Worm (Caenorhabditis elegans) whole organism, L1 larva: ENCODE measurements around the gene Y39B6A.41.
"Not testable (repeated sequence)": the region's sequence is repeated elsewhere in the genome, so short reads cannot be mapped to it uniquely, and the experiment has no call there.

Experiments
- C16A3.4 ChIP-seq: fragments of 150-350 bp; optimal IDR thresholded peaks from 2 replicates; lab custom pipeline; 2014; ENCODE audit warnings: missing biosample characterization, missing genetic modification characterization
- C34B4.2 ChIP-seq: sonication (generic microtip); optimal IDR thresholded peaks from 2 replicates; lab custom pipeline; 2017; ENCODE audit warnings: mild to moderate bottlenecking, missing genetic modification characterization, missing compliant biosample characterization
- Y116A8C.19 ChIP-seq: sonication (generic microtip); optimal IDR thresholded peaks from 2 replicates; lab custom pipeline; 2016; ENCODE audit warnings: missing compliant biosample characterization, missing genetic modification characterization, borderline replicate concordance
- alr-1 ChIP-seq: fragments of 200-800 bp; sonication (Bioruptor generic); optimal IDR thresholded peaks from 2 replicates; lab custom pipeline; 2018; ENCODE audit warnings: borderline replicate concordance, mild to moderate bottlenecking, missing genetic modification characterization, missing compliant biosample characterization
- aly-2 ChIP-seq: fragments of 150-350 bp; optimal IDR thresholded peaks from 2 replicates; lab custom pipeline; 2014; ENCODE audit warnings: missing biosample characterization, missing genetic modification characterization
- blmp-1 ChIP-seq: fragments of 150-350 bp; optimal IDR thresholded peaks from 2 replicates; lab custom pipeline; 2014; ENCODE audit warnings: missing biosample characterization, missing genetic modification characterization
- ceh-63 ChIP-seq: fragments of 200-800 bp; sonication (Bioruptor generic); optimal IDR thresholded peaks from 2 replicates; lab custom pipeline; 2018; ENCODE audit warnings: mild to moderate bottlenecking, missing genetic modification characterization, missing compliant biosample characterization
- ceh-88 ChIP-seq: fragments of 200-800 bp; sonication (Bioruptor generic); IDR thresholded peaks from 2 replicates; pipeline ENCODE4 v1.3.6; 2022; ENCODE audit warnings: missing genetic modification characterization, missing compliant biosample characterization
- dsc-1 ChIP-seq: sonication (generic microtip); optimal IDR thresholded peaks from 2 replicates; lab custom pipeline; 2016; ENCODE audit warnings: mild to moderate bottlenecking, missing genetic modification characterization, missing compliant biosample characterization
- efl-1 ChIP-seq, 4 experiments: fragments of 150-350 bp; optimal IDR thresholded peaks in 3 of 4; peaks in 1 of 4; 1 replicate in 1 of 4; 2 replicates in 3 of 4; lab custom pipeline; 2014; ENCODE audit warnings: missing biosample characterization in 2 of 4, missing genetic modification characterization in 2 of 4, missing genetic modification reagents in 2 of 4
- efl-3 ChIP-seq: fragments of 200-800 bp; sonication (Bioruptor generic); optimal IDR thresholded peaks from 2 replicates; lab custom pipeline; 2018; ENCODE audit warnings: mild to moderate bottlenecking, missing genetic modification characterization, missing compliant biosample characterization
- fkh-10 ChIP-seq: sonication (generic microtip); optimal IDR thresholded peaks from 2 replicates; lab custom pipeline; 2017; ENCODE audit warnings: missing biosample characterization, missing genetic modification reagents, missing genetic modification characterization
- fkh-4 ChIP-seq: sonication (generic microtip); optimal IDR thresholded peaks from 2 replicates; lab custom pipeline; 2016; ENCODE audit warnings: missing compliant biosample characterization, missing genetic modification characterization, borderline replicate concordance
- fos-1 ChIP-seq: fragments of 150-350 bp; optimal IDR thresholded peaks from 2 replicates; lab custom pipeline; 2014; ENCODE audit warnings: missing biosample characterization, missing genetic modification characterization
- hlh-17 ChIP-seq: fragments of 200-800 bp; sonication (Bioruptor generic); optimal IDR thresholded peaks from 2 replicates; lab custom pipeline; 2018; ENCODE audit warnings: missing genetic modification characterization, mild to moderate bottlenecking, missing compliant biosample characterization, moderate library complexity, borderline replicate concordance
- hlh-4 ChIP-seq: sonication (generic microtip); optimal IDR thresholded peaks from 2 replicates; lab custom pipeline; 2016; ENCODE audit warnings: mild to moderate bottlenecking, missing genetic modification characterization, missing compliant biosample characterization
- jun-1 ChIP-seq: fragments of 150-350 bp; optimal IDR thresholded peaks from 2 replicates; lab custom pipeline; 2014; ENCODE audit warnings: missing biosample characterization, missing genetic modification reagents, missing genetic modification characterization
- lin-13 ChIP-seq: fragments of 150-350 bp; optimal IDR thresholded peaks from 2 replicates; lab custom pipeline; 2014; ENCODE audit warnings: missing biosample characterization, missing genetic modification reagents, missing genetic modification characterization
- lin-15B ChIP-seq: fragments of 150-350 bp; sonication (generic microtip); optimal IDR thresholded peaks from 3 replicates; lab custom pipeline; 2014; ENCODE audit warnings: missing biosample characterization, missing genetic modification characterization
- lin-35 ChIP-seq, 2 experiments: fragments of 150-350 bp; optimal IDR thresholded peaks; 2 replicates each; lab custom pipeline; 2014; ENCODE audit warnings: missing biosample characterization in 2 of 2, missing genetic modification characterization in 2 of 2, missing genetic modification reagents in 2 of 2
- lir-3 ChIP-seq: sonication (generic microtip); optimal IDR thresholded peaks from 2 replicates; lab custom pipeline; 2016; ENCODE audit warnings: mild to moderate bottlenecking, missing genetic modification characterization, moderate library complexity, missing compliant biosample characterization; ENCODE audit not compliant: poor library complexity
- nhr-12 ChIP-seq: sonication (generic microtip); optimal IDR thresholded peaks from 2 replicates; lab custom pipeline; 2017; ENCODE audit warnings: missing biosample characterization, missing genetic modification characterization
- nhr-71 ChIP-seq: sonication (generic microtip); optimal IDR thresholded peaks from 2 replicates; lab custom pipeline; 2016; ENCODE audit warnings: mild to moderate bottlenecking, missing genetic modification characterization, moderate library complexity, missing compliant biosample characterization
- pax-3 ChIP-seq: fragments of 200-800 bp; sonication (Bioruptor generic); optimal IDR thresholded peaks from 2 replicates; lab custom pipeline; 2018; ENCODE audit warnings: mild to moderate bottlenecking, missing genetic modification characterization, moderate library complexity, missing compliant biosample characterization
- rnt-1 ChIP-seq: sonication (generic microtip); optimal IDR thresholded peaks from 2 replicates; lab custom pipeline; 2016; ENCODE audit warnings: mild to moderate bottlenecking, missing genetic modification characterization, moderate library complexity, missing compliant biosample characterization
- skn-1 ChIP-seq: fragments of 150-350 bp; optimal IDR thresholded peaks from 2 replicates; lab custom pipeline; 2014; ENCODE audit warnings: missing biosample characterization, missing genetic modification characterization
- swsn-7 ChIP-seq: sonication (generic microtip); optimal IDR thresholded peaks from 2 replicates; lab custom pipeline; 2016; ENCODE audit warnings: missing genetic modification characterization, missing compliant biosample characterization
- unc-86 ChIP-seq: sonication (generic microtip); optimal IDR thresholded peaks from 2 replicates; lab custom pipeline; 2016; ENCODE audit warnings: missing genetic modification characterization, missing compliant biosample characterization
- unc-98 ChIP-seq: fragments of 200-800 bp; sonication (Bioruptor generic); IDR thresholded peaks from 2 replicates; pipeline ENCODE4 v1.3.6; 2022; ENCODE audit warnings: missing genetic modification characterization, missing compliant biosample characterization
- zag-1 ChIP-seq: fragments of 150-350 bp; optimal IDR thresholded peaks from 2 replicates; lab custom pipeline; 2014; ENCODE audit warnings: missing biosample characterization, missing genetic modification characterization
- zip-4 ChIP-seq: fragments of 200-800 bp; sonication (Bioruptor generic); optimal IDR thresholded peaks from 2 replicates; lab custom pipeline; 2018; ENCODE audit warnings: mild to moderate bottlenecking, missing genetic modification characterization, moderate library complexity, missing compliant biosample characterization
- ztf-4 ChIP-seq: fragments of 150-350 bp; optimal IDR thresholded peaks from 2 replicates; lab custom pipeline; 2014; ENCODE audit warnings: missing biosample characterization, missing genetic modification characterization

Gene Y39B6A.41

DNA sequence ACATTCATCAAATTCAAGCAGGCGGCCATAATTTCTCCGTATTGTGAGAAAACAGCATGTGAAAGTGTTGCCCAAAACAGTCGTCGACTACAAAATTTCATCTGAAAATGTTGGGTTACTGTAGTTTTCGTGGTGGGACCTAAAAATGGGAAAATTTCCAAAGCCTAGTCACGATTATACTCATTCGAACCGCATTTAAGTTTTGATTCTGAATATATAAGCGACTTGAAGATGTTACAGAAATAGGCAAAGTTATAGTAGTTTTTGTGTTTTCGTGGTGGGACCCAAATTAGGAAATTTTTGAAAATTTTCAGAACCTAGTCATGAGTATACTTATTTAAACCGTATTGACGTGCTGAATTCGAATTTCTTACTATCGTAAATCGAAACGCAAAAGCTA is at the start of gene Y39B6A.41:
TSS of gene Y39B6A.41 (minus strand) at position 101 of the 400 bp plus-strand sequence.
- TF ChIP-seq lin-15B = no peak
- no peak for TF ChIP-seq hlh-17 (GFP tag; lab: Kevin White, UChicago)
- no peak for TF ChIP-seq Y116A8C.19 (tag; lab: Kevin White, UChicago)
- no peak for TF ChIP-seq lin-13 (GFP tag; lab: Kevin White, UChicago)
- no peak for TF ChIP-seq zag-1
- TF ChIP-seq jun-1 = no peak
- no peak for TF ChIP-seq C34B4.2 (tag; lab: Kevin White, UChicago)
- TF ChIP-seq swsn-7 = no peak
- no peak for TF ChIP-seq pax-3 (tag; lab: Kevin White, UChicago)
- TF ChIP-seq C16A3.4 = no peak
- TF ChIP-seq efl-3 (GFP tag; lab: Kevin White, UChicago) = no peak
- no peak for TF ChIP-seq fkh-4
- no peak for TF ChIP-seq skn-1 (tag; lab: Kevin White, UChicago)
- no peak for TF ChIP-seq aly-2 (tag; lab: Kevin White, UChicago)
- TF ChIP-seq, all 84 proteins: peak for 0

DNA sequence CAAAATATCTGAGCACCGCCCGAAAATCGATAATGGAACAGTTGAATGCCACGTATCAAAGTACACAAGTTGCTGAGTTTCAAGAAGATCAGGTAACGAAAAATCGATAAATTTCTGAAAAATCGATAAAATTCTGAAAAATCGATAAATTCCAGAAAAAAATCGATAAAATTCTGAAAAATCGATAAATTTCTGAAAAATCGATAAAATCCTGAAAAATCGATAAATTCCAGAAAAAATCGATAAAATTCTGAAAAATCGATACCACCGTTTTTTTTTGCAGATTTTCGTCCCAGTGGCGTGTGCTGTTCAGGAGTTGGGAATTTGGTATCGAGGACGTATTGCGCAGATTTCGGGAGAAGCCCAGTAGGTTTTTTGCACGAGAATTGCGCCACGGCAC is 49.6 kb upstream of the Y39B6A.41 start:
- TF ChIP-seq ceh-88 (no peak), lir-3 (no peak), nhr-71 (tag; lab: Kevin White, UChicago) (no peak)

DNA sequence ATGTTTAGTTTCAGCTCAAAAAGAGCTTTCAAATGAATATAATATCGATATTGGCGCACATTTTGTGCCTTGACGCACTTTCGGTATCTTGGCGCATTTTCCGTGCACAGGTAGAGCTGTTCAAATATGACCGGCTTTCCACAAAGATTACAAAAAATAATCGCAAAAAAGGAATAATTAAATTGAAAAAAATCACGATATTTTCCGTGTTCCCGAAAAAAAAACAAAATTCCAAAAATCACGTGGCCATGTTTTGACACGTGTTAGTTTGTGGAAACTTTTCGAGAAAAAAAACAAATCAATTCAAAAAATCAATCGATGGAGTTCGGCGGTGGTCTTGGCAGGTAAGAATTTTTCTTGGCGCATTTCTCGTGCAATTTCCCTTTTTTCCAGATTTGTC is 48.4 kb upstream of the Y39B6A.41 start, which contains the start of gene Y39B6A.25:
TSS of gene Y39B6A.25 (plus strand) at position 301 of the 400 bp plus-strand sequence.
- TF ChIP-seq rnt-1 (tag; lab: Kevin White, UChicago) (no peak), efl-1 (optimal IDR thresholded peaks at IDR 0.05; lab: Kevin White, UChicago) (no peak), efl-1 (GFP tag; optimal IDR thresholded peaks at IDR 0.05 in 1 of 2; lab: Kevin White, UChicago) (peak in 1 of 2 experiments; percentile 78)

DNA sequence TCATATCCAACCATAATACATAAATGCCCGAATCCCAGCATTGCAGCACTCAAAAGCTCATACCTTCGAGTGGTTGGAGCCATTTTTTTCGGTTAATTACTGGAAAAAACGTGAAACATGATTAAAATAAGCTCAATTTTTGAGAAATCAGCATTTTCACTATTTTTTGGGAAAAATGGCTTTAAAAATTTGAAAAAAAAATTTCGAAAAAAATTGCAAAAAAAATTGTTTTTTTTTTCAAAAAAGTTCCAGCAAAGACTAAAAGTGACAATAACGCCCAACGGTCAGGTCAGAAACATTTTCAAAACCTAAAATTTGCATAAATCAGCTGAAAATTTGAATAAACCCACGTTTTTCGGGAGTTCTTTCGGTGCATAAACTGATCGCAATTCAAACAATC is 46.9 kb upstream of the Y39B6A.41 start, which contains the start of gene Y39B6A.29:
TSS of gene Y39B6A.29 (minus strand) at position 101 of the 400 bp plus-strand sequence.
- no peak for TF ChIP-seq ceh-63 (GFP tag; lab: Kevin White, UChicago)
- no peak for TF ChIP-seq dsc-1 (tag; lab: Kevin White, UChicago)
- TF ChIP-seq pax-3 (tag; lab: Kevin White, UChicago) = no peak
- no peak for TF ChIP-seq efl-1 (optimal IDR thresholded peaks at IDR 0.05; lab: Kevin White, UChicago)
- no peak for TF ChIP-seq efl-1 (GFP tag; optimal IDR thresholded peaks at IDR 0.05 in 1 of 2; lab: Kevin White, UChicago)

DNA sequence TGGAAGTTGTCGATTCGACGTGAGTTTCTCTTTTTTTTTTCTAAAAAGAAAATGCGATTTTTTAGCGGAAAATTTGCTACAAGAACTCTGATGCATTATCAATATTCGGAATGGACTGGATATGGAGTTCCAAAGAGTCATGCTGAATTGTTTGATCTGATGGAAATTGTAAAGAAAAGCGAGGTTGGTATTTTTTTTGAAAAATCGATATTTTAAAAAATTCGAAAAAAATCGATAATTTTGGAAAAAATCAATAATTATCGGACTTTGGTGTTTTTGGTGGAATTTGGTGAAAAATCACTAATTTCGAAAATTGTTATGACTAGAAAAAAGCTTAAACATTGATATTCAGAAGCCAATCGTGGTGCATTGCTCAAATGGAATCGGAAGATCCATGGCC is 41.5 kb upstream of the Y39B6A.41 start:
- TF ChIP-seq zip-4 = no peak
- TF ChIP-seq alr-1 (tag; lab: Kevin White, UChicago) = no peak
- TF ChIP-seq skn-1 (tag; lab: Kevin White, UChicago) = no peak
- TF ChIP-seq fos-1 (tag; lab: Kevin White, UChicago) = no peak
- TF ChIP-seq fkh-10 (GFP tag; lab: Kevin White, UChicago) = no peak
- no peak for TF ChIP-seq lin-35 (GFP tag; optimal IDR thresholded peaks at IDR 0.05; lab: Kevin White, UChicago)
- TF ChIP-seq ztf-4 (tag; lab: Kevin White, UChicago) = no peak
- no peak for TF ChIP-seq hlh-17 (GFP tag; lab: Kevin White, UChicago)
- TF ChIP-seq hlh-4 (tag; lab: Kevin White, UChicago) = no peak
- no peak for TF ChIP-seq nhr-12 (tag; lab: Kevin White, UChicago)
- no peak for TF ChIP-seq C34B4.2 (tag; lab: Kevin White, UChicago)
- no peak for TF ChIP-seq nhr-71 (tag; lab: Kevin White, UChicago)

DNA sequence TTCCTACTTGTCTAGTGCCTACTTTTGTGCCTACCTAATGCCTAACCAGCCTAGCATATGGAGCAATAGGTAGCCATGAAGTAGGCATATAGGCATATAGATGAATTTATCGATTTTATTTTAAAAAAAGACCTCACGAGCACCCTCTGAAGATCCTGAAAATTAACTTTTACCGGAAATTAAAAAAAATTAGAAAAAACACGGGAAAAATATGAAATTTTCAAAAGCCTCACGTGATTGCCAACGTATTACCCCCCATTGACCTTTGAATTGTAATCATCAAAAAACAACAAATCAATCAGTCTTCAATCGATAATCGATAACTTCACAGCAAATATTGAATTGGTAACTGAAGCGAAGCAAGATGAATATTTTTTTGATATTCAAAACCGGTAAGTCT is 36.5 kb upstream of the Y39B6A.41 start, which contains the start of gene Y39B6A.30:
TSS of gene Y39B6A.30 (plus strand) at position 301 of the 400 bp plus-strand sequence.
- not testable (repeated sequence) for TF ChIP-seq unc-86, blmp-1, unc-98
